Worm (Caenorhabditis elegans) whole organism, L1 larva: ENCODE results near the gene adh-5.
"Not testable (repeated sequence)": the region's sequence is repeated elsewhere in the genome, so short reads cannot be mapped to it uniquely, and the experiment has no call there.

Experiments
- F16B12.6 ChIP-seq: fragments of 150-350 bp; optimal IDR thresholded peaks from 2 replicates; lab custom pipeline; 2014; ENCODE audit warnings: missing biosample characterization, missing genetic modification characterization
- Y116A8C.19 ChIP-seq: sonication (generic microtip); optimal IDR thresholded peaks from 2 replicates; lab custom pipeline; 2016; ENCODE audit warnings: missing compliant biosample characterization, missing genetic modification characterization, borderline replicate concordance
- ceh-63 ChIP-seq: fragments of 200-800 bp; sonication (Bioruptor generic); optimal IDR thresholded peaks from 2 replicates; lab custom pipeline; 2018; ENCODE audit warnings: mild to moderate bottlenecking, missing genetic modification characterization, missing compliant biosample characterization
- ceh-88 ChIP-seq: fragments of 200-800 bp; sonication (Bioruptor generic); IDR thresholded peaks from 2 replicates; pipeline ENCODE4 v1.3.6; 2022; ENCODE audit warnings: missing genetic modification characterization, missing compliant biosample characterization
- dpl-1 ChIP-seq, 3 experiments: fragments of 150-350 bp in 2 of 3; sonication (generic microtip) in 1 of 3; optimal IDR thresholded peaks; 2 replicates each; lab custom pipeline; 2014 to 2017; ENCODE audit warnings: missing biosample characterization in 3 of 3, missing genetic modification characterization in 3 of 3, missing genetic modification reagents in 3 of 3
- efl-1 ChIP-seq, 4 experiments: fragments of 150-350 bp; optimal IDR thresholded peaks in 3 of 4; peaks in 1 of 4; 1 replicate in 1 of 4; 2 replicates in 3 of 4; lab custom pipeline; 2014; ENCODE audit warnings: missing biosample characterization in 2 of 4, missing genetic modification characterization in 2 of 4, missing genetic modification reagents in 2 of 4
- efl-3 ChIP-seq: fragments of 200-800 bp; sonication (Bioruptor generic); optimal IDR thresholded peaks from 2 replicates; lab custom pipeline; 2018; ENCODE audit warnings: mild to moderate bottlenecking, missing genetic modification characterization, missing compliant biosample characterization
- egl-13 ChIP-seq: sonication (generic microtip); optimal IDR thresholded peaks from 2 replicates; lab custom pipeline; 2016; ENCODE audit warnings: missing genotype, missing genetic modification reagents, missing genetic modification characterization, missing compliant biosample characterization
- egl-27 ChIP-seq, 2 experiments: fragments of 150-350 bp in 1 of 2; sonication (generic microtip); optimal IDR thresholded peaks; 3 replicates each; lab custom pipeline; 2017 to 2018; ENCODE audit warnings: missing biosample characterization in 2 of 2, missing genetic modification characterization in 2 of 2, missing genetic modification reagents in 2 of 2
- elt-2 ChIP-seq: sonication (generic microtip); optimal IDR thresholded peaks from 2 replicates; lab custom pipeline; 2016; ENCODE audit warnings: missing genetic modification characterization, mild to moderate bottlenecking, inconsistent platforms, missing compliant biosample characterization, missing genetic modification reagents
- elt-3 ChIP-seq, 6 experiments: fragments of 150-350 bp in 1 of 6; sonication (generic microtip); optimal IDR thresholded peaks; 2 replicates each; lab custom pipeline; 2017 to 2018; ENCODE audit warnings: missing biosample characterization in 6 of 6, missing genetic modification characterization in 6 of 6, inconsistent platforms in 1 of 6
- ets-5 ChIP-seq: fragments of 200-800 bp; sonication (Bioruptor generic); IDR thresholded peaks from 2 replicates; pipeline ENCODE4 v1.3.6; 2022; ENCODE audit warnings: missing genetic modification characterization, missing compliant biosample characterization
- fkh-10 ChIP-seq: sonication (generic microtip); optimal IDR thresholded peaks from 2 replicates; lab custom pipeline; 2017; ENCODE audit warnings: missing biosample characterization, missing genetic modification reagents, missing genetic modification characterization
- fos-1 ChIP-seq: fragments of 150-350 bp; optimal IDR thresholded peaks from 2 replicates; lab custom pipeline; 2014; ENCODE audit warnings: missing biosample characterization, missing genetic modification characterization
- grh-1 ChIP-seq: fragments of 200-800 bp; sonication (Bioruptor generic); IDR thresholded peaks from 2 replicates; pipeline ENCODE4 v1.3.6; 2022; ENCODE audit warnings: missing genetic modification reagents, missing genetic modification characterization, missing compliant biosample characterization
- isw-1 ChIP-seq: fragments of 200-800 bp; sonication (Bioruptor generic); IDR thresholded peaks from 2 replicates; pipeline ENCODE4 v1.3.6; 2022; ENCODE audit warnings: missing genetic modification characterization, missing compliant biosample characterization
- jun-1 ChIP-seq: fragments of 150-350 bp; optimal IDR thresholded peaks from 2 replicates; lab custom pipeline; 2014; ENCODE audit warnings: missing biosample characterization, missing genetic modification reagents, missing genetic modification characterization
- lin-13 ChIP-seq: fragments of 150-350 bp; optimal IDR thresholded peaks from 2 replicates; lab custom pipeline; 2014; ENCODE audit warnings: missing biosample characterization, missing genetic modification reagents, missing genetic modification characterization
- lin-35 ChIP-seq, 2 experiments: fragments of 150-350 bp; optimal IDR thresholded peaks; 2 replicates each; lab custom pipeline; 2014; ENCODE audit warnings: missing biosample characterization in 2 of 2, missing genetic modification characterization in 2 of 2, missing genetic modification reagents in 2 of 2
- lin-39 ChIP-seq: fragments of 150-350 bp; optimal IDR thresholded peaks from 2 replicates; lab custom pipeline; 2014; ENCODE audit warnings: missing biosample characterization, missing genetic modification reagents, missing genetic modification characterization
- lir-3 ChIP-seq: sonication (generic microtip); optimal IDR thresholded peaks from 2 replicates; lab custom pipeline; 2016; ENCODE audit warnings: mild to moderate bottlenecking, missing genetic modification characterization, moderate library complexity, missing compliant biosample characterization; ENCODE audit not compliant: poor library complexity
- mab-9 ChIP-seq: fragments of 200-800 bp; sonication (Bioruptor generic); IDR thresholded peaks from 2 replicates; pipeline ENCODE4 v1.3.6; 2022; ENCODE audit warnings: missing genetic modification reagents, missing genetic modification characterization, missing compliant biosample characterization
- mdl-1 ChIP-seq, 2 experiments: fragments of 150-350 bp; optimal IDR thresholded peaks; 2 replicates each; lab custom pipeline; 2014 to 2017; ENCODE audit warnings: missing biosample characterization in 2 of 2, missing genetic modification characterization in 2 of 2, inconsistent platforms in 1 of 2
- mef-2 ChIP-seq: fragments of 150-350 bp; optimal IDR thresholded peaks from 2 replicates; lab custom pipeline; 2014; ENCODE audit warnings: missing biosample characterization, missing genetic modification characterization
- nhr-11 ChIP-seq: fragments of 150-350 bp; optimal IDR thresholded peaks from 2 replicates; lab custom pipeline; 2014; ENCODE audit warnings: missing biosample characterization, missing genetic modification characterization
- nhr-19 ChIP-seq: fragments of 200-800 bp; sonication (Bioruptor generic); conservative IDR thresholded peaks from 2 replicates; pipeline ENCODE4 v1.3.6; 2022; ENCODE audit warnings: missing genetic modification characterization, missing compliant biosample characterization
- nhr-20 ChIP-seq: sonication (generic microtip); optimal IDR thresholded peaks from 2 replicates; lab custom pipeline; 2016; ENCODE audit warnings: mild to moderate bottlenecking, missing genetic modification characterization, missing compliant biosample characterization
- nhr-28 ChIP-seq: fragments of 150-350 bp; optimal IDR thresholded peaks from 2 replicates; lab custom pipeline; 2014; ENCODE audit warnings: missing biosample characterization, missing genetic modification characterization
- nhr-47 ChIP-seq: sonication (generic microtip); optimal IDR thresholded peaks from 2 replicates; lab custom pipeline; 2016; ENCODE audit warnings: mild to moderate bottlenecking, missing genetic modification characterization, moderate library complexity, missing compliant biosample characterization
- nhr-84 ChIP-seq: sonication (generic microtip); optimal IDR thresholded peaks from 2 replicates; lab custom pipeline; 2017; ENCODE audit warnings: missing biosample characterization, missing genetic modification characterization
- nhr-85 ChIP-seq: sonication (generic microtip); peaks from one replicate; lab custom pipeline; 2016; ENCODE audit warnings: missing genetic modification characterization, inconsistent platforms, missing compliant biosample characterization
- nhr-90 ChIP-seq: sonication (generic microtip); optimal IDR thresholded peaks from 2 replicates; lab custom pipeline; 2016; ENCODE audit warnings: mild to moderate bottlenecking, missing genetic modification characterization, missing compliant biosample characterization; ENCODE audit not compliant: poor library complexity
- rnt-1 ChIP-seq: sonication (generic microtip); optimal IDR thresholded peaks from 2 replicates; lab custom pipeline; 2016; ENCODE audit warnings: mild to moderate bottlenecking, missing genetic modification characterization, moderate library complexity, missing compliant biosample characterization
- snu-23 ChIP-seq: sonication (generic microtip); optimal IDR thresholded peaks from 2 replicates; lab custom pipeline; 2016; ENCODE audit warnings: missing genetic modification characterization, missing compliant biosample characterization
- sox-4 ChIP-seq: sonication (generic microtip); optimal IDR thresholded peaks from 2 replicates; lab custom pipeline; 2016; ENCODE audit warnings: missing genetic modification characterization, missing compliant biosample characterization
- sptf-1 ChIP-seq: fragments of 150-350 bp; optimal IDR thresholded peaks from 2 replicates; lab custom pipeline; 2014; ENCODE audit warnings: missing biosample characterization, missing genetic modification characterization
- tbx-2 ChIP-seq: sonication (generic microtip); optimal IDR thresholded peaks from 2 replicates; lab custom pipeline; 2016; ENCODE audit warnings: missing genetic modification characterization, missing compliant biosample characterization
- unc-62 ChIP-seq: fragments of 150-350 bp; optimal IDR thresholded peaks from 2 replicates; lab custom pipeline; 2014; ENCODE audit warnings: missing biosample characterization, missing genetic modification reagents, missing genetic modification characterization
- unc-98 ChIP-seq: fragments of 200-800 bp; sonication (Bioruptor generic); IDR thresholded peaks from 2 replicates; pipeline ENCODE4 v1.3.6; 2022; ENCODE audit warnings: missing genetic modification characterization, missing compliant biosample characterization
- xbp-1 ChIP-seq: sonication (generic microtip); optimal IDR thresholded peaks from 2 replicates; lab custom pipeline; 2016; ENCODE audit warnings: missing genetic modification characterization, missing compliant biosample characterization
- zip-4 ChIP-seq: fragments of 200-800 bp; sonication (Bioruptor generic); optimal IDR thresholded peaks from 2 replicates; lab custom pipeline; 2018; ENCODE audit warnings: mild to moderate bottlenecking, missing genetic modification characterization, moderate library complexity, missing compliant biosample characterization
- ztf-4 ChIP-seq: fragments of 150-350 bp; optimal IDR thresholded peaks from 2 replicates; lab custom pipeline; 2014; ENCODE audit warnings: missing biosample characterization, missing genetic modification characterization

adh-5 gene

DNA sequence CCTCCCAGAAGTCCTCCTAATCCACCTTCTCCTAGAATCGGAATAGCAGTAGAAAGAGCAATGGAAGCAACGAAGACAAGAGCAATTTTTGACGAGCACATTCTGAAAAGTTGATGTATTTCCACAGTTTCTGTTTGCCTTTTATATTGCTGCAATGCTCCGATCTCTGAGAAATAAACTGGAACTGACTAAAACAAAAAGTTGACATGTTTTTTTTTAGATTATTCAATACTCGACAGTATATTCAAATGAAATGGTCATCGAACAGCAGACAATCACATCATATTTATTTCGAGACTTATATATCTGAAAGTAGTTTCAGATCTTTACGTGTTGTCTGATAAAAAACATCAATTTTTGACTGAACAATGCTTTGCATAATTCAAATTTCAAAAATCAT is 21.2 kb upstream of the adh-5 start, which contains the start of gene srlf-21:
TSS of gene srlf-21 (minus strand) at position 101 of the 400 bp plus-strand sequence.
- TF ChIP-seq unc-62 (GFP tag; lab: Kevin White, UChicago), result no peak
- no peak for TF ChIP-seq lir-3 (tag; lab: Kevin White, UChicago)
- no peak for TF ChIP-seq mab-9
- TF ChIP-seq isw-1, result no peak
- TF ChIP-seq sox-4 (tag; lab: Kevin White, UChicago), result no peak
- TF ChIP-seq snu-23, result no peak
- TF ChIP-seq lin-13, result no peak
- TF ChIP-seq nhr-11, result no peak
- TF ChIP-seq nhr-28 (tag; lab: Kevin White, UChicago), result no peak
- no peak for TF ChIP-seq egl-13 (tag; lab: Kevin White, UChicago)
- TF ChIP-seq fkh-10 (GFP tag; lab: Kevin White, UChicago), result no peak
- no peak for TF ChIP-seq ets-5 (GFP tag; lab: Robert Waterston, UW)

DNA sequence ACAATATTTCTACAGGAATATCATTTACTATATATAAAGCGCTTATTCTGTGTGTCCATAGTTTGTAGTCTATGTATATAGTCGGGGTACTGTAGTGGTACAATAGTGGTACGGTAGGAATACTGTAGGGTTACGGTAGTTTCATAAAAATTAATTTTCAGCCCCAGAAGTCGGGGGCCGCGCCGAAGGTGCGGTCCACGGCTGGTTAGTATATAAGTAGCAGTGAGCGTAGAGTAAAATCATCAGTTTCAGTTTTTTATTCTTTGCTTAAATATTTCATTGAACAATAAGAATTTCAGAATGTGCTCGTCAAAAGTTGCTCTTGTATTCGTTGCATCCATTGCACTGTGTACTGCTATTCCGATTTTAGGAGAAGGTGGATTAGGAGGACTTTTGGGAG is 20.7 kb upstream of the adh-5 start, which contains the start of gene srlf-22:
TSS of gene srlf-22 (plus strand) at position 301 of the 400 bp plus-strand sequence.
- not testable (repeated sequence) for TF ChIP-seq unc-98 (GFP tag; lab: Robert Waterston, UW); xbp-1 (tag; lab: Kevin White, UChicago); jun-1 (tag; lab: Kevin White, UChicago)

DNA sequence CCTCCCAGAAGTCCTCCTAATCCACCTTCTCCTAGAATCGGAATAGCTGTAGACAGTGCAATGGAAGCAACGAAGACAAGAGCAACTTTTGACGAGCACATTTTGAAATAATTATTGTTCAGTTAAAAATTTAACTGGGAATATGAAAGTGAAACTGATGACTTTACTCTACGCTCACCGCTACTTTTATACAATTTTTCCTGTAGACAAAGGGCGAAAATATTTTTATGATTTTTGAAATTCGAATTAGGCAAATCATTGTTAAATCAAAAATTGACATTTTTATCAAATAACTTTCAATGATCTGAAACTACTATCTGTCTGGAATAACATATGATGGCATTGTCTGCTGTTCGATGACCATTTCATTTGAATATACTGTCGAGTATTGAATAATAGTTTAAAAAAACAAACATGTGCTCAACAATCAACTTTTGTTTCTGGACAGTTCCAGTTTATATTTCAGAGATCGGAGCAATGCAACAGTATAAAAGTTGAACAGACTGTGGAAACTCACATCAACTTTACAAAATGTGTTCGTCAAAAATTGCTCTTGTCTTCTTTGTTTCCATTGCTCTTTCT is 18.0 kb upstream of the adh-5 start, which contains the start of the genes srlf-23 and srlf-20:
TSS of gene srlf-23 (minus strand) at position 101 of the 582 bp plus-strand sequence.
TSS of gene srlf-20 (plus strand) at position 532 of the 582 bp plus-strand sequence.
- TF ChIP-seq efl-3 (GFP tag; lab: Kevin White, UChicago) (no peak), sptf-1 (tag; lab: Kevin White, UChicago) (no peak), fos-1 (no peak), nhr-28 (tag; lab: Kevin White, UChicago) (no peak), unc-98 (GFP tag; lab: Robert Waterston, UW) (no peak), ceh-63 (GFP tag; lab: Kevin White, UChicago) (no peak), nhr-84 (no peak), lin-39 (tag; lab: Kevin White, UChicago) (no peak), elt-3 (tag; optimal IDR thresholded peaks at IDR 0.05; lab: Kevin White, UChicago) (no peak), ceh-88 (GFP tag; lab: Robert Waterston, UW) (no peak)

DNA sequence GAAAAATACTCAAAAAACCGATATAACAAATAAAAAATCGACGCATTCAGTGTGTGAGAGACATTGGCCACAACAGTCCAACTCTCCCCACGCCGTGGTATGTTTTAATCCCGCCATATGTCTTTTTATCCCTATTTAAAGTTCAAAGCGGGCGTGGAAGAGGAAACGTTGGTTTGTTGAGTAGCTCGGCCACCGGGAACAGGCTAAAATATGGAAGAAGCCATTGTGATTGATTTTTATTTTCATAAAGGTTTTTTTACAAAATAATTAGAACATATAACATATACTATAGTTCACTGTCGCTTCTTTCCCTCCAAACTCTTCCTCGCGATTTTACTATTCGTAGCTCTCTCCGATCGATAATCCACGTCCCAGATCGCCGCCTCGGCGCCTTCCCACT is 12.5 kb upstream of the adh-5 start, which contains the start of gene nas-32:
TSS of gene nas-32 (minus strand) at position 101 of the 400 bp plus-strand sequence.
- TF ChIP-seq egl-27 (tag; optimal IDR thresholded peaks at IDR 0.05; lab: Kevin White, UChicago) (no peak), elt-2 (no peak), lin-35 (GFP tag; optimal IDR thresholded peaks at IDR 0.05; lab: Kevin White, UChicago) (no peak), mef-2 (tag; lab: Kevin White, UChicago) (no peak)

DNA sequence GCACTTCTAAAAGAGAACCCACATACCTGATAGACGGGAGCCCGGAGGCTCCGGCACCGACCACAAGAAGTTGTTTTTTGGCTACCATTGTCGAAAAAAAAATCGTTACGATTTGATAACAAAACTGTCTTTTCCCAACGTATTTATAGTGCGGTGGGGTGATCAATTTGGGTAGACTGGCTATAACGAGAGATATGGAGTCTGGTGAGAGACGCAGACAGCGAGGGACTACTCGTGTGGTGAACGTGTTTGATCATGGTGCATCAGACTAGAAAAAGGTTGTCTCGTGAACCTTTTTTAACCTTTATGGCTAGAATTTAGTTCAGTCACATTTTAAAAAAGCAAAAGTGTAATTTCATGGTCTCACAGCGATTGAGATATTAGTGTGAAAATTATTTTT is 8.1 kb upstream of the adh-5 start, which contains the start of gene fmo-5:
TSS of gene fmo-5 (minus strand) at position 206 of the 400 bp plus-strand sequence.
- TF ChIP-seq snu-23 (peak; percentile 64), rnt-1 (tag; lab: Kevin White, UChicago) (peak; percentile 46), nhr-20 (tag; lab: Kevin White, UChicago) (peak; percentile 88), efl-1 (optimal IDR thresholded peaks at IDR 0.05; lab: Kevin White, UChicago) (peak; percentile 42 to 65), efl-1 (GFP tag; optimal IDR thresholded peaks at IDR 0.05 in 1 of 2; lab: Kevin White, UChicago) (peak; percentile 60 to 97), nhr-19 (GFP tag; lab: Robert Waterston, UW) (no peak), grh-1 (GFP tag; lab: Robert Waterston, UW) (0 out of 2 replicates have a peak, but pooled peaks have one; percentile 35), zip-4 (GFP tag; lab: Kevin White, UChicago) (no peak), elt-3 (tag; optimal IDR thresholded peaks at IDR 0.05; lab: Kevin White, UChicago) (peak in 3 of 6 experiments; percentile 18 to 60 (median 42)), Y116A8C.19 (tag; lab: Kevin White, UChicago) (no peak), elt-2 (peak; percentile 49), F16B12.6 (tag; lab: Kevin White, UChicago) (peak; percentile 15), mdl-1 (tag; optimal IDR thresholded peaks at IDR 0.05; lab: Kevin White, UChicago) (peak in 1 of 2 experiments; percentile 73), nhr-85 (peak; percentile 73), tbx-2 (tag; lab: Kevin White, UChicago) (peak; percentile 48), lin-13 (no peak), dpl-1 (GFP tag; optimal IDR thresholded peaks at IDR 0.05; lab: Kevin White, UChicago) (peak in 2 of 3 experiments; percentile 42 to 57), nhr-90 (tag; lab: Kevin White, UChicago) (peak; percentile 66), nhr-28 (tag; lab: Kevin White, UChicago) (no peak), nhr-47 (tag; lab: Kevin White, UChicago) (peak; percentile 35), unc-62 (GFP tag; lab: Kevin White, UChicago) (no peak), ztf-4 (tag; lab: Kevin White, UChicago) (peak; percentile 1), lir-3 (tag; lab: Kevin White, UChicago) (no peak)
